Fruit fly (Drosophila melanogaster) S2 (cell line): ENCODE data around the gene drd.

Experiments
- CG8478 ChIP-seq: fragments of >200 bp; optimal IDR thresholded peaks from 2 replicates; lab custom pipeline; 2018
- CTCF ChIP-seq, 2 experiments: fragments of >200 bp; optimal IDR thresholded peaks; 2 replicates each; lab custom pipeline; 2018

The drd gene

dm6 chrX:15156286-15156685 lies 30.7 kb downstream of the drd start:
- no peak for TF ChIP-seq CG8478 (lab: Kevin White, UChicago)
- no peak for TF ChIP-seq CTCF (optimal IDR thresholded peaks at IDR 0.05; lab: Kevin White, UChicago)

dm6 chrX:15157230-15157629 lies 31.7 kb downstream of the drd start:
- no peak for TF ChIP-seq CTCF (optimal IDR thresholded peaks at IDR 0.05; lab: Kevin White, UChicago)
- no peak for TF ChIP-seq CG8478 (lab: Kevin White, UChicago)

dm6 chrX:15162068-15162467 lies 36.5 kb downstream of the drd start:
- TF ChIP-seq CTCF (optimal IDR thresholded peaks at IDR 0.05; lab: Kevin White, UChicago) = no peak
- no peak for TF ChIP-seq CG8478 (lab: Kevin White, UChicago)

- TF ChIP-seq CTCF (optimal IDR thresholded peaks at IDR 0.05; lab: Kevin White, UChicago) (no peak), CG8478 (lab: Kevin White, UChicago) (no peak)
Observed at dm6 chrX:15162941-15163340, 37.4 kb downstream of the drd start, which contains the start of gene CG9095. Gene CG9095 (minus strand): TSS chrX:15163225.

- no peak for TF ChIP-seq CG8478 (lab: Kevin White, UChicago)
- TF ChIP-seq CTCF (optimal IDR thresholded peaks at IDR 0.05; lab: Kevin White, UChicago) = no peak
Observed at dm6 chrX:15163395-15163794, 37.8 kb downstream of the drd start.

dm6 chrX:15164879-15165278 lies 39.3 kb downstream of the drd start:
- no peak for TF ChIP-seq CTCF (optimal IDR thresholded peaks at IDR 0.05; lab: Kevin White, UChicago)
- TF ChIP-seq CG8478 (lab: Kevin White, UChicago) = no peak

- TF ChIP-seq CTCF (optimal IDR thresholded peaks at IDR 0.05; lab: Kevin White, UChicago) (no peak), CG8478 (lab: Kevin White, UChicago) (no peak)
Observed at dm6 chrX:15175171-15175883, 49.8 kb downstream of the drd start, which contains the start of gene CG43737. Gene CG43737 (plus strand): TSS chrX:15175441.
